Worm (Caenorhabditis elegans): ENCODE measurements around the gene oac-57.

DNA sequence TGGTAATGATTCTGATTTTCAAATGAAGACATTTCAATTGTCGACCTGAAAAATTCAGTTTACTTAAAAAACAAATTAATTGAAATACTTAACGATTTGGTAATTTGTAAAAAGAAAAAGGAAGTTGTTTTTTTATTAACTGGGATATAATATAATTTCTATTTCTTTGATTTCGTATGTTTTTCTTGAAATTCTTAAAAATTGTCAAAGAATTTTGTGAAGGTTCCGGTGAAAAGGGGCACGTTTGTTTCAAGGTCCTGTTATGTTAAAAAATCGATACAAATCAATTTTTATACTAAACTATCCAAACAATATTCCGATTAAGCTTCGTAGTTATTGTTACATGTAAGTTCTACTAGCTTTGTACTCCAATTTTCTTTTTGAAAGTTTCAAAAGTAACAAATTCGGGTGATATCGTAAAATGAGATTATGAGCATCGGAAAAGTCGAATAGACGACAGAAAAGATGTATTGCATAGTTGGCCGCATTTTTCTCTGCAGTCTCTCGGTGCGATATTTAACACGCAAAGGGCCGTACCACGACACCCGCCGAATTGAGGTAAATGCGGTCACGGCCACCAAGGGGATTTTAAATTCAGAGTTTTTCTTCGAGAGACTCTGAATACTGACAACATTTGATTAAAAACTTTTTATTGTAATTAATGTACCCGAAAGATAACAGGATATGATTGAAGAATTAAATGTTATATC lies 48.3 kb downstream of the oac-57 start, which contains the start of gene Y39C12A.9:
- TF ChIP-seq che-1 (tag; optimal IDR thresholded peaks at IDR 0.05) = no peak
- TF ChIP-seq ceh-34 (tag; optimal IDR thresholded peaks at IDR 0.05) = peak; percentile 4
- no peak for TF ChIP-seq dve-1 (tag; optimal IDR thresholded peaks at IDR 0.05)
- no peak for TF ChIP-seq ceh-22 (tag; optimal IDR thresholded peaks at IDR 0.05)
